Worm (Caenorhabditis elegans): ENCODE results near the gene ssl-1.
A peak's percentile ranks its signal among the peaks of the same experiment; 100 is the strongest.

Gene ssl-1

DNA sequence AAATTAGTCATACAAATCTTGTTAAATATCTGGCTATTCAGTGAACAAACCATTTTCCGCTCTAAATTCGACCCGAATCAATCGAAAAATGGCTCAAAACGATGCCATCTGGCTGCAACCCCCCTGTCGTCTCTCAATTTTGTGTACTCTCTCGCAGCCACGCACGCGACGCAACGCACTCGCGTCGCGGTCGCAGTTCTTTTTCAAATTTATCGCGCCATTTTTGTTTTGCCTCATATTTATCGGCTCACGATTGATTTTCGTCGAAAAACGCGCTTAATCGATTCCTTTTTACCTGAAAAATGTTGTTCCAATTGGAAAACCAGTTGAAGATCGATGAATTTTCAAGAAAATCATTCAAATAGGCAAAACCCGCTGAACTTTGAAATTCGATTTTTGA lies 504 bp upstream of the ssl-1 start (continued):
- TF ChIP-seq lsy-27 (tag; optimal IDR thresholded peaks at IDR 0.05; ENCODE audit: borderline replicate concordance, insufficient read depth) = no peak
- TF ChIP-seq tbp1 (GFP tag; optimal IDR thresholded peaks at IDR 0.05) = no peak
- TF ChIP-seq repo-1 (tag; optimal IDR thresholded peaks at IDR 0.05) = no peak
- no peak for TF ChIP-seq lir-1 (GFP tag; conservative IDR thresholded peaks at IDR 0.05)
- no peak for TF ChIP-seq F37B4.10 (GFP tag; IDR thresholded peaks at IDR 0.05)
- TF ChIP-seq lin-26 (GFP tag; IDR thresholded peaks at IDR 0.05) = no peak
- peak; percentile 50; the same call in 1 of the 2 replicates for TF ChIP-seq madf-6 (GFP tag; IDR thresholded peaks at IDR 0.05)
- no peak for TF ChIP-seq T07F8.4 (tag; optimal IDR thresholded peaks at IDR 0.05)
- TF ChIP-seq die-1 (tag; optimal IDR thresholded peaks at IDR 0.05) = no peak
- TF ChIP-seq egl-44 (GFP tag; IDR thresholded peaks at IDR 0.05) = no peak
- no peak for TF ChIP-seq K11D2.4 (GFP tag; IDR thresholded peaks at IDR 0.05)
- TF ChIP-seq ceh-27 (GFP tag; optimal IDR thresholded peaks at IDR 0.05) = no peak
- no peak for TF ChIP-seq aptf-3 (GFP tag; IDR thresholded peaks at IDR 0.05)

DNA sequence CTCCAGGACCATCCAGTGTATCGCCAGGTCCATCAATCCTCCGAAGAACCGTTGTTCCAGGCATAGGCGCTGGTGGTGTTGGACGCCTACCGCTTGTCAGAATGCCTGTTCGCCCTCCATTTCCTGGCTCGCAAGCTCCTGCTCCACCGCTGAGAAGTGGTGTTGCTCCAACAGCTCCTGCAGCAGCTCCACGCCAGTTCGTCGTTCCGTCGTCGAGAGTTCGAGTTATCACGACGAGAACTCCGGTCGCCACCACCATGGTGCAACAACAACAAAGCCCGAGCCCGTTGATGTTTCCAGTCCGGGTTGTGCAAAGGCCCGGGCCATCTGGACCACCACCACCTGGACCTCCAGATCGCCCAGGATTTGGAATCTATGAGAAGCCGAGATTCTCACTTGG lies 13.8 kb downstream of the ssl-1 start:
- TF ChIP-seq zfh-2 (GFP tag; conservative IDR thresholded peaks at IDR 0.05) = peak; percentile 81
- no peak for TF ChIP-seq snpc-4 (GFP tag; optimal IDR thresholded peaks at IDR 0.05)
- TF ChIP-seq snpc-4 (tag; optimal IDR thresholded peaks at IDR 0.05) = no peak
- TF ChIP-seq egrh-3 (GFP tag; IDR thresholded peaks at IDR 0.05) = peak; percentile 54; the same call in 1 of the 2 replicates
- peak; percentile 35; the same call in 1 of the 2 replicates for TF ChIP-seq lin-26 (GFP tag; IDR thresholded peaks at IDR 0.05)

DNA sequence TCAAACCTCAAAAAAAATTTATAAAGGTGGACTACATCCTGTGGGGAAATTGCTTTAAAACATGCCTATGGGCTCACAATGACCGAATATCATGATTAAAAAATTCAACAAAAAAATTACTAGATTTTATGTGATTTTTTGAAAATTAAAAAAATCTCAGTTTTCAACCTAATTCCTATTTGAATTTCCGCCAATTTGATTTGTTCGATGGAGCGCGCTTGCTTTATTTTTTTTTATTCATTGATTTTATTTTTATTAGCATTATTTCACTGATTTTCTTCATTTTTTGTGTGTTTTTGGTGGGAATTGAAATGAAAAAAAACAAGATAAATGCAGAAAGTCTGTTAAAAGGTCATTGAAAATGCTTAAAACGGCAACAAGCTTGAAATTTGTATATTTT lies 24.6 kb downstream of the ssl-1 start:
- TF ChIP-seq bed-1 (GFP tag; IDR thresholded peaks at IDR 0.05) = no peak
- no peak for TF ChIP-seq nhr-179 (tag; optimal IDR thresholded peaks at IDR 0.05)
- TF ChIP-seq hmg-20 (GFP tag; IDR thresholded peaks at IDR 0.05) = no peak
- no peak for TF ChIP-seq ztf-25 (GFP tag; IDR thresholded peaks at IDR 0.05)
- no peak for TF ChIP-seq ztf-6 (GFP tag; IDR thresholded peaks at IDR 0.05)
- no peak for TF ChIP-seq C17E4.6 (GFP tag; IDR thresholded peaks at IDR 0.05)
- no peak for TF ChIP-seq sdz-38 (tag; optimal IDR thresholded peaks at IDR 0.05)
- no peak for TF ChIP-seq ccch-3 (GFP tag; optimal IDR thresholded peaks at IDR 0.05)
- TF ChIP-seq snpc-1.1 (tag; optimal IDR thresholded peaks at IDR 0.05; ENCODE audit: insufficient read depth) = no peak
- TF ChIP-seq tlf-1 (GFP tag; optimal IDR thresholded peaks at IDR 0.05) = no peak
- no peak for TF ChIP-seq snpc-1.3 (tag; optimal IDR thresholded peaks at IDR 0.05; ENCODE audit: insufficient read depth)
- TF ChIP-seq pbrm-1 (GFP tag; IDR thresholded peaks at IDR 0.05) = no peak
- TF ChIP-seq efl-1 (GFP tag; optimal IDR thresholded peaks at IDR 0.05) = no peak

DNA sequence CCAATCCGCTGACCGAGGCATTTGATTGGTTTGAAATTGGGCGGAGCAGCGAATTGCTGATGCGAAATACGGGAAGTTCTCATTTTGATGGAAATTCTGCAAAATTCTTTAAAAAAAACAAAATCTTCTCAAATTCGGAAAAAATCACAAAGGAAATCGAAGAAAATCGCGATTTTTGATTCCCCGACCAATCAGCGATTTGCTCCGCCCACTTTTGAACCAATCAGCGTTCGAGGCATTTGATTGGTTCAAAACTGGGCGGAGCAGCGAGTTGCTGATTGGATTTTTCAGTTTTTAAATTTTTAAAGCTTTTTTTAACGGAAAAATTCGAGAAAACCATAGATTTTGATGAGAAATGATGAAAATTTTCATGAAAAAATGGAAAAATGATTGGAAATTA lies 25.9 kb downstream of the ssl-1 start:
- TF ChIP-seq ceh-40 (GFP tag; IDR thresholded peaks at IDR 0.05) = no peak
- no peak for TF ChIP-seq ceh-27 (GFP tag; optimal IDR thresholded peaks at IDR 0.05)

DNA sequence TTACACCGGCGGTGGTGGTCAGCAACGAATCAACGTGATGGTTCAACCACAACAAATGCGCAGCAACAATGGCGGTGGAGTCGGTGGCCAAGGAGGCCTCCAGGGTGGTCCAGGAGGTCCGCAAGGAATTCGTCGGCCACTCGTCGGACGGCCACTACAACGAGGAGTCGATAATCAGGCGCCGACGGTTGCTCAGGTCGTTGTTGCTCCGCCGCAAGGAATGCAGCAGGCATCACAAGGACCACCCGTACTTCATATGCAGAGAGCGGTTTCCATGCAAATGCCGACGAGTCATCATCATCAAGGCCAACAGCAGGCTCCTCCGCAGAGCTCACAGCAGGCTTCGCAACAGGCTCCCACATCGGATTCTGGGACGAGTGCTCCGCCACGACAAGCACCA lies 29.1 kb downstream of the ssl-1 start:
- TF ChIP-seq zfh-2 (GFP tag; conservative IDR thresholded peaks at IDR 0.05) = peak; percentile 87
- TF ChIP-seq B0019.2 (GFP tag; conservative IDR thresholded peaks at IDR 0.05) = 0 out of 2 replicates have a peak, but pooled peaks have one; percentile 31
- TF ChIP-seq unc-62 (GFP tag; optimal IDR thresholded peaks at IDR 0.05) = no peak
- TF ChIP-seq D2030.7 (GFP tag; IDR thresholded peaks at IDR 0.05) = peak; percentile 22; the same call in 1 of the 2 replicates
- TF ChIP-seq egrh-3 (GFP tag; IDR thresholded peaks at IDR 0.05) = peak; percentile 50; the same call in 1 of the 2 replicates
- TF ChIP-seq B0336.3 (GFP tag; IDR thresholded peaks at IDR 0.05) = no peak
- no peak for TF ChIP-seq F57C9.4 (tag; optimal IDR thresholded peaks at IDR 0.05)

Measured in whole organism, young adult.